Fruit fly (Drosophila melanogaster) whole organism, embryonic: ENCODE results near the gene CG10301.

Experiments
- ATbp ChIP-seq: fragments of 200-800 bp; sonication (Bioruptor generic); optimal IDR thresholded peaks from 2 replicates; lab custom pipeline; 2017; ENCODE audit warnings: missing biosample characterization, mild to moderate bottlenecking, missing genetic modification characterization, missing genetic modification reagents
- Asciz ChIP-seq: fragments of 200-800 bp; sonication (Bioruptor generic); optimal IDR thresholded peaks from 2 replicates; lab custom pipeline; 2017; ENCODE audit warnings: missing biosample characterization, mild to moderate bottlenecking, missing genetic modification characterization, missing genetic modification reagents
- Blimp-1 ChIP-seq: fragments of 200-800 bp; sonication (Bioruptor generic); optimal IDR thresholded peaks from 3 replicates; lab custom pipeline; 2018; ENCODE audit warnings: missing biosample characterization, missing genetic modification characterization, mild to moderate bottlenecking, moderate library complexity, missing genetic modification reagents
- CG12071 ChIP-seq: fragments of 200-800 bp; sonication (Bioruptor generic); optimal IDR thresholded peaks from 3 replicates; lab custom pipeline; 2018; ENCODE audit warnings: missing biosample characterization, mild to moderate bottlenecking, missing genetic modification characterization
- CG12744 ChIP-seq: fragments of 200-800 bp; sonication (Bioruptor generic); optimal IDR thresholded peaks from 2 replicates; lab custom pipeline; 2016; ENCODE audit warnings: missing biosample characterization, missing genetic modification characterization
- CG12769 ChIP-seq: fragments of 200-800 bp; sonication (Bioruptor generic); optimal IDR thresholded peaks from 2 replicates; lab custom pipeline; 2019; ENCODE audit warnings: missing biosample characterization, mild to moderate bottlenecking, missing genetic modification characterization, moderate library complexity
- CG13894 ChIP-seq: fragments of 200-800 bp; sonication (Bioruptor generic); optimal IDR thresholded peaks from 3 replicates; lab custom pipeline; 2018; ENCODE audit warnings: missing biosample characterization, mild to moderate bottlenecking, missing genetic modification characterization, moderate library complexity
- CG14441 ChIP-seq: fragments of 200-800 bp; sonication (Bioruptor generic); IDR thresholded peaks from 2 replicates; pipeline ENCODE4 v1.3.6; 2022; ENCODE audit warnings: missing biosample characterization, missing genetic modification characterization
- CG2199 ChIP-seq: fragments of 200-800 bp; sonication (Bioruptor generic); IDR thresholded peaks from 3 replicates; pipeline ENCODE4 v1.3.6; 2022; ENCODE audit warnings: missing biosample characterization, missing genetic modification characterization
- CG2678 ChIP-seq: fragments of 200-800 bp; sonication (Bioruptor generic); optimal IDR thresholded peaks from 3 replicates; lab custom pipeline; 2019; ENCODE audit warnings: missing biosample characterization, mild to moderate bottlenecking, missing genetic modification characterization, moderate library complexity
- CG8359 ChIP-seq: fragments of 200-800 bp; sonication (Bioruptor generic); optimal IDR thresholded peaks from 2 replicates; lab custom pipeline; 2017; ENCODE audit warnings: missing biosample characterization, mild to moderate bottlenecking, missing genetic modification characterization, borderline replicate concordance
- CG9876 ChIP-seq: fragments of 200-800 bp; sonication (Bioruptor generic); optimal IDR thresholded peaks from 2 replicates; lab custom pipeline; 2016; ENCODE audit warnings: missing biosample characterization, missing genetic modification characterization
- Eip74EF ChIP-seq, 2 experiments: fragments of 200-800 bp in 1 of 2; fragments of >200 bp in 1 of 2; sonication (Bioruptor generic) in 1 of 2; optimal IDR thresholded peaks; 2 replicates each; lab custom pipeline; 2017 to 2019; ENCODE audit warnings: missing biosample characterization in 2 of 2, missing genetic modification characterization in 2 of 2, mild to moderate bottlenecking in 1 of 2, moderate library complexity in 1 of 2
- MESR4 ChIP-seq: fragments of 200-800 bp; sonication (Bioruptor generic); optimal IDR thresholded peaks from 2 replicates; lab custom pipeline; 2018; ENCODE audit warnings: missing biosample characterization, mild to moderate bottlenecking, missing genetic modification characterization, moderate library complexity
- Med ChIP-seq: fragments of 200-800 bp; sonication (Bioruptor generic); peaks from one replicate; lab custom pipeline; 2016; ENCODE audit warnings: missing biosample characterization, missing genetic modification characterization, mild to moderate bottlenecking, inconsistent platforms, moderate library complexity
- Ravus ChIP-seq: fragments of 200-800 bp; sonication (Bioruptor generic); IDR thresholded peaks from 2 replicates; pipeline ENCODE4 v1.3.6; 2022; ENCODE audit warnings: missing biosample characterization, missing genetic modification characterization
- Ssrp ChIP-seq: fragments of 200-800 bp; sonication (Bioruptor generic); optimal IDR thresholded peaks from 2 replicates; lab custom pipeline; 2018; ENCODE audit warnings: missing biosample characterization, mild to moderate bottlenecking, missing genetic modification characterization, moderate library complexity
- Stat92E ChIP-seq, 3 experiments: fragments of >200 bp in 2 of 3; fragments of 200-800 bp in 1 of 3; sonication (Bioruptor generic) in 1 of 3; optimal IDR thresholded peaks; 2 replicates each; lab custom pipeline; 2017 to 2019; ENCODE audit warnings: missing biosample characterization in 3 of 3, missing genetic modification characterization in 3 of 3, mild to moderate bottlenecking in 1 of 3, moderate library complexity in 1 of 3
- abd-A ChIP-seq: fragments of 200-800 bp; sonication (Bioruptor generic); optimal IDR thresholded peaks from 3 replicates; lab custom pipeline; 2019; ENCODE audit warnings: missing biosample characterization, mild to moderate bottlenecking, missing genetic modification characterization, moderate library complexity
- ara ChIP-seq: fragments of 200-800 bp; sonication (Bioruptor generic); IDR thresholded peaks from 2 replicates; pipeline ENCODE4 v1.3.6; 2022; ENCODE audit warnings: missing biosample characterization, missing genetic modification characterization
- chinmo ChIP-seq: fragments of 200-800 bp; sonication (Bioruptor generic); IDR thresholded peaks from 4 replicates; pipeline ENCODE4 v1.3.6; 2022; ENCODE audit warnings: missing biosample characterization, missing genetic modification characterization; ENCODE audit not compliant: partially characterized antibody
- cwo ChIP-seq: fragments of 200-800 bp; sonication (Bioruptor generic); optimal IDR thresholded peaks from 3 replicates; lab custom pipeline; 2017; ENCODE audit warnings: missing biosample characterization, missing genetic modification characterization, mild to moderate bottlenecking, moderate library complexity, missing genetic modification reagents
- disco-r ChIP-seq: fragments of 200-800 bp; sonication (Bioruptor generic); optimal IDR thresholded peaks from 2 replicates; lab custom pipeline; 2016; ENCODE audit warnings: missing biosample characterization, missing genetic modification characterization
- exex ChIP-seq: fragments of 200-800 bp; sonication (Bioruptor generic); optimal IDR thresholded peaks from 4 replicates; lab custom pipeline; 2018; ENCODE audit warnings: missing biosample characterization, mild to moderate bottlenecking, missing genetic modification characterization, moderate library complexity
- hth ChIP-seq: fragments of >200 bp; optimal IDR thresholded peaks from 2 replicates; lab custom pipeline; 2017; ENCODE audit warnings: inconsistent platforms
- kay ChIP-seq: fragments of 200-800 bp; sonication (Bioruptor generic); optimal IDR thresholded peaks from 2 replicates; lab custom pipeline; 2016; ENCODE audit warnings: missing biosample characterization, missing genetic modification characterization
- kni ChIP-seq: fragments of 200-800 bp; sonication (Bioruptor generic); optimal IDR thresholded peaks from 3 replicates; lab custom pipeline; 2017; ENCODE audit warnings: mild to moderate bottlenecking, missing biosample characterization, missing genetic modification reagents, missing genetic modification characterization
- nau ChIP-seq: fragments of 200-800 bp; sonication (Bioruptor generic); optimal IDR thresholded peaks from 3 replicates; lab custom pipeline; 2017; ENCODE audit warnings: missing biosample characterization, mild to moderate bottlenecking, missing genetic modification characterization, missing genetic modification reagents
- org-1 ChIP-seq: fragments of 200-800 bp; sonication (Bioruptor generic); optimal IDR thresholded peaks from 2 replicates; lab custom pipeline; 2017; ENCODE audit warnings: missing biosample characterization, missing genetic modification characterization
- ranshi ChIP-seq: fragments of 200-800 bp; sonication (Bioruptor generic); IDR thresholded peaks from 2 replicates; pipeline ENCODE4 v1.3.6; 2022; ENCODE audit warnings: missing biosample characterization, missing genetic modification characterization
- scrt ChIP-seq: fragments of 200-800 bp; sonication (Bioruptor generic); optimal IDR thresholded peaks from 2 replicates; lab custom pipeline; 2018; ENCODE audit warnings: missing biosample characterization, mild to moderate bottlenecking, missing genetic modification characterization, moderate library complexity
- sd ChIP-seq: fragments of 200-800 bp; sonication (Bioruptor generic); optimal IDR thresholded peaks from 3 replicates; lab custom pipeline; 2018; ENCODE audit warnings: missing biosample characterization, mild to moderate bottlenecking, missing genetic modification characterization, moderate library complexity
- sisA ChIP-seq: fragments of 200-800 bp; sonication (Bioruptor generic); IDR thresholded peaks from 2 replicates; pipeline ENCODE4 v1.3.6; 2022; ENCODE audit warnings: missing biosample characterization, missing genetic modification characterization
- ssp ChIP-seq: fragments of 200-800 bp; sonication (Bioruptor generic); IDR thresholded peaks from 2 replicates; pipeline ENCODE4 v1.3.6; 2022; ENCODE audit warnings: missing biosample characterization, missing genetic modification characterization
- unc-4 ChIP-seq: fragments of 200-800 bp; sonication (Bioruptor generic); IDR thresholded peaks from 2 replicates; pipeline ENCODE4 v1.3.6; 2022; ENCODE audit warnings: missing biosample characterization, missing genetic modification characterization; ENCODE audit not compliant: partially characterized antibody
- vvl ChIP-seq: fragments of 200-800 bp; sonication (Bioruptor generic); IDR thresholded peaks from 2 replicates; pipeline ENCODE4 v1.3.6; 2022; ENCODE audit warnings: missing biosample characterization, missing genetic modification characterization

Gene CG10301

DNA sequence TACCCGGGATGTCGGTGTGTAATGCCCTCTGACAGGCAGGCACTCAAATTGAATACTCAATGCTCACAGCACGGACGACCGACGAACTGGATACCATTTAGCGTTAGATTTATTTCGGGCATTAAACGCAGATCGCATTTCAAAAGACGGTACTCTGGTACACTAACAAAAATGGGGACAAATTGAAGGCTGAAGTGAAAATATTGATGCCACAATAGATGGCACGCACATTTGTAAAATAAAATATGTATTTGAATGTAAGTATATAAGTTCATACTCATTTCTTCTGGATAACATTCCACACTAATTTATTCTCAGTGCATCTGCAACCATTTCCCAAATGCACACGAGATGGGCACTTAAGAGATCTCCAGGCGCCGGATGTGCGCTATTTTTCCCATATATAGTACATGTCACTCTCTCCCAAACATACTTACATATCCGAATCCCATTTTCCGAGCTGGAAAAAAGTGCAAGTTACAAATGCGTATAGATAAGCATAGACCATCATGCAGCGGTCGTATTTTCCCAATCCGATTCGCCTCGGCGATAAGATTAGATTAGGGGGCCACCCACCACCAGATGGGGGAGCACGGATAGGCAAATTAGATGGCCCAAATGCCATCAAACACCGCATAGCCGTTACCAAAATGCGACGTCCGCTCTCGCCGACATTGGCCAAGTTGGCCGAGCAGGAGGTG lies at the start of gene CG10301 (continued):
- peak; percentile 36; the same call in 1 of the 2 replicates for TF ChIP-seq ssp (GFP tag; lab: Robert Waterston, UW)
- TF ChIP-seq CG14441 (GFP tag; lab: Robert Waterston, UW): peak; percentile 51
- TF ChIP-seq exex (tag; lab: Kevin White, UChicago): no peak
- TF ChIP-seq nau (GFP tag; lab: Kevin White, UChicago): peak; percentile 79
- no peak; the same call in 1 of the 2 replicates for TF ChIP-seq Ravus (GFP tag; lab: Robert Waterston, UW)
- TF ChIP-seq org-1 (GFP tag; lab: Kevin White, UChicago): peak; percentile 35
- TF ChIP-seq MESR4: no peak
- TF ChIP-seq CG9876: no peak
- TF ChIP-seq ATbp (GFP tag; lab: Kevin White, UChicago): peak; percentile 56
- TF ChIP-seq CG2678 (tag; lab: Kevin White, UChicago): peak; percentile 51
- TF ChIP-seq ara (GFP tag; lab: Robert Waterston, UW): peak; percentile 84
- no peak for TF ChIP-seq CG12071 (GFP tag; lab: Kevin White, UChicago)

DNA sequence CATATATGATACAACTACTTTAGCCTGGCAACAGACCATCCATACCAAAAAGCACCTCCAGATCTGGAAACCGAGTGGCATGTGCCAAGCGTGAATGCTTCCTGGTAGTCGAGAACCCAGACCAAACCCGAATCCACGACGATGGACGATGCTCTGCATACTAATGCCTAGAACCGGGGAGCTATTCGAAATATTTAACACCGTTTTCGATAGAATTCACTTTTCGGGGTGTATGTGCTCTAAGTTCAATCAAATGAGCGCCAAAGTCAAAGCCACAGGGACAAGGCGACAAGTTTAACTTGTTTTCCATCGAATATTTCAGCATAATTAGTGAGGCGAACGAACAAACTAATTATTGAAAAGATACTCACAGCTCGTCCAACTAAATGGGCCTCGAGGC lies 47.2 kb upstream of the CG10301 start:
- TF ChIP-seq sisA (GFP tag; lab: Robert Waterston, UW) (no peak), Med (GFP tag; lab: Kevin White, UChicago) (peak; percentile 41), CG8359 (no peak), chinmo (GFP tag; lab: Robert Waterston, UW) (peak; percentile 82; the same call in 2 of the 4 replicates), abd-A (tag; lab: Kevin White, UChicago) (peak; percentile 35), cwo (peak; percentile 7), Blimp-1 (GFP tag; lab: Kevin White, UChicago) (peak; percentile 8), vvl (GFP tag; lab: Robert Waterston, UW) (peak; percentile 57; the same call in 1 of the 2 replicates), Eip74EF (GFP tag; optimal IDR thresholded peaks at IDR 0.05; lab: Kevin White, UChicago) (peak in 1 of 2 experiments; percentile 36), CG2199 (GFP tag; lab: Robert Waterston, UW) (0 out of 3 replicates have a peak, but pooled peaks have one; percentile 37), sd (tag; lab: Kevin White, UChicago) (peak; percentile 94), Asciz (GFP tag; lab: Kevin White, UChicago) (no peak), Ssrp (tag; lab: Kevin White, UChicago) (no peak), CG12769 (peak; percentile 82), scrt (GFP tag; lab: Kevin White, UChicago) (no peak), Stat92E (GFP tag; optimal IDR thresholded peaks at IDR 0.05; lab: Kevin White, UChicago) (peak in 1 of 3 experiments; percentile 15), CG13894 (tag; lab: Kevin White, UChicago) (peak; percentile 1), ranshi (GFP tag; lab: Robert Waterston, UW) (no peak), Ravus (GFP tag; lab: Robert Waterston, UW) (no peak), kay (GFP tag; lab: Kevin White, UChicago) (no peak), hth (lab: Kevin White, UChicago) (no peak), CG12744 (no peak), unc-4 (GFP tag; lab: Robert Waterston, UW) (0 out of 2 replicates have a peak, but pooled peaks have one; percentile 13), disco-r (no peak), kni (GFP tag; lab: Kevin White, UChicago) (peak; percentile 85)
